Worm (Caenorhabditis elegans) whole organism, L4 larva: ENCODE measurements around the gene C01F1.5.

Experiments
- T20F7.1 ChIP-seq: fragments of 200-800 bp; sonication (Bioruptor generic); optimal IDR thresholded peaks from 2 replicates; lab custom pipeline; 2018; ENCODE audit warnings: mild to moderate bottlenecking, missing genetic modification characterization, missing compliant biosample characterization
- lin-15B ChIP-seq: fragments of 150-350 bp; sonication (generic microtip); optimal IDR thresholded peaks from 3 replicates; lab custom pipeline; 2014; ENCODE audit warnings: missing biosample characterization, missing genetic modification characterization
- mep-1 ChIP-seq: fragments of 150-350 bp; sonication (generic microtip); optimal IDR thresholded peaks from 3 replicates; lab custom pipeline; 2014; ENCODE audit warnings: missing biosample characterization, missing genetic modification characterization
- nhr-76 ChIP-seq: fragments of 150-350 bp; optimal IDR thresholded peaks from 2 replicates; lab custom pipeline; 2014; ENCODE audit warnings: missing biosample characterization, missing genetic modification characterization
- nhr-77 ChIP-seq: fragments of 150-350 bp; optimal IDR thresholded peaks from 2 replicates; lab custom pipeline; 2014; ENCODE audit warnings: missing biosample characterization, missing genetic modification characterization
- unc-62 ChIP-seq, 3 experiments: fragments of 150-350 bp in 1 of 3; sonication (generic microtip); optimal IDR thresholded peaks in 2 of 3; peaks in 1 of 3; 1 replicate in 1 of 3; 2 replicates in 2 of 3; lab custom pipeline; 2014 to 2017; ENCODE audit warnings: missing biosample characterization in 3 of 3, missing genetic modification characterization in 3 of 3, missing genetic modification reagents in 3 of 3, missing genotype in 1 of 3

DNA sequence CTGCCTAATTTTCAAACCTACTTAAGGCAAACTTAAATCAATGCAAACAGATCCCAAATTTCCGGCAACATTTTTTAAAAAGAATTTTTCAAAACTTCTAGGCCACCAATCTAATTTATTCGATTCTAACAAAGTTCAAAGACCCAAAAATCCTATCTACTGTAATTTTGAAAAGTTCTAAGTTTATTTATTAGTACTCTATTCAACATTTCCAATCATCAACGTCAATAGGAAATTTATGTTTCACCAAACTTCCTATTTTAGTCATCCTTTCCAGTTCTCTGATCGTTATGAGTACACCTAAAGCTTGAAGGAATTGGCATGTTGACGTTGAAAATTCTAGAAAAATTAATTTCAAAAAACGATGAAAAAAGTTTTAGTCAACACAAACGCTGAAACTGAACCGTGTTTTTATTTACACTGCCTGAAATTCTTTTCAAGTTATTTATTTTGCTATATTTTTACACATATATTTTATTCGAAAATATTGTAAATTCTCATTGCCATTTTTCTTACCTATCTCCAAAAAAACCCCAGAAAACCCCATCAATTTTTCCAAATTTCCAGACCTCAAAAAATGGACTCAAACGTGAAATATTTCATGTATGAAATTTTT, 5.9 kb downstream of the C01F1.5 start, which contains the start of gene npr-42:
- TF ChIP-seq T20F7.1 (no peak), lin-15B (tag; lab: Kevin White, UChicago) (no peak), nhr-76 (no peak), nhr-77 (tag; lab: Kevin White, UChicago) (no peak), mep-1 (tag; lab: Kevin White, UChicago) (no peak), unc-62 (GFP tag; optimal IDR thresholded peaks at IDR 0.05 in 1 of 2; lab: Kevin White, UChicago) (peak in 1 of 2 experiments; percentile 91), unc-62 (tag; optimal IDR thresholded peaks at IDR 0.05; lab: Kevin White, UChicago) (no peak)
